Fruit fly (Drosophila melanogaster) whole organism, embryonic: ENCODE results near the gene Nulp1.

Experiments used
- CG12104 ChIP-seq: fragments of 200-800 bp; sonication (Bioruptor generic); optimal IDR thresholded peaks from 3 replicates; lab custom pipeline; 2016; ENCODE audit warnings: missing biosample characterization, missing genetic modification characterization
- CG3163 ChIP-seq: fragments of 200-800 bp; sonication (Bioruptor generic); optimal IDR thresholded peaks from 3 replicates; lab custom pipeline; 2016; ENCODE audit warnings: missing biosample characterization, missing genetic modification characterization
- Dp ChIP-seq: fragments of 200-800 bp; sonication (Bioruptor generic); optimal IDR thresholded peaks from 2 replicates; lab custom pipeline; 2018; ENCODE audit warnings: missing biosample characterization, mild to moderate bottlenecking, missing genetic modification characterization, moderate library complexity
- Sox100B ChIP-seq: fragments of 200-800 bp; sonication (Bioruptor generic); optimal IDR thresholded peaks from 3 replicates; lab custom pipeline; 2018; ENCODE audit warnings: missing biosample characterization, mild to moderate bottlenecking, missing genetic modification characterization
- fd64A ChIP-seq: fragments of 200-800 bp; sonication (Bioruptor generic); optimal IDR thresholded peaks from 3 replicates; lab custom pipeline; 2018; ENCODE audit warnings: missing biosample characterization, mild to moderate bottlenecking, missing genetic modification characterization
- jigr1 ChIP-seq: fragments of 200-800 bp; sonication (Bioruptor generic); IDR thresholded peaks from 3 replicates; pipeline ENCODE4 v1.3.6; 2022; ENCODE audit warnings: missing biosample characterization, missing genetic modification characterization
- scrt ChIP-seq: fragments of 200-800 bp; sonication (Bioruptor generic); optimal IDR thresholded peaks from 2 replicates; lab custom pipeline; 2018; ENCODE audit warnings: missing biosample characterization, mild to moderate bottlenecking, missing genetic modification characterization, moderate library complexity

DNA sequence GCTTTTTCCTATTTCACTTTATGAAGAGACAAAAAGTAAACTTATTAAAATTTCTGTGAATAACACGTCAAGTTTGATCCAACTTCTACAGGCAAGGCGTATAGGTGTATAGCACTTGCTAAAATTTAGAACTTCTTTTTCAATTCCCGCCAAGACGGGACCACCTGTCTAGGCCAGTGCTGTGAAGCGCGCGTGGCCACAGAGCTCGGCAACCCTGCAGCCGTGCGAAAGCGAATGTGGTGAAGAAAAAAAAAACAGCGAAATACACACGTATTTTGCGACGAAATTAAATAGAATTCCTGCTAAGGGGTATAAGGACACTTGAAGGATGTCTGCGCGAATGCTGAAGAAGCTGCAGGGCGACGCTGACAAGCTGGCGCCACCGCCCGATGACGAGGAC, at the start of gene Nulp1:
- no peak for TF ChIP-seq CG12104
- no peak for TF ChIP-seq scrt (GFP tag; lab: Kevin White, UChicago)
- peak; percentile 89 for TF ChIP-seq Dp
- no peak for TF ChIP-seq CG3163 (GFP tag; lab: Kevin White, UChicago)
- no peak for TF ChIP-seq fd64A (GFP tag; lab: Kevin White, UChicago)
- no peak for TF ChIP-seq Sox100B
- no peak for TF ChIP-seq jigr1 (GFP tag; lab: Robert Waterston, UW)
